Fruit fly (Drosophila melanogaster): Measurements from ENCODE around the gene mip130.

Gene mip130

dm6 chrX:1952898-1953297, 44.9 kb downstream of the mip130 start (continued):
- TF ChIP-seq CG18011 (GFP tag; optimal IDR thresholded peaks at IDR 0.05), result no peak
- peak; percentile 9 for TF ChIP-seq CG7928 (GFP tag; optimal IDR thresholded peaks at IDR 0.05)
- TF ChIP-seq unpg (GFP tag; optimal IDR thresholded peaks at IDR 0.05), result no peak
- peak; percentile 54; the same call in 1 of the 3 replicates for TF ChIP-seq CG6791 (GFP tag; IDR thresholded peaks at IDR 0.05; ENCODE audit: partially characterized antibody)
- TF ChIP-seq tx (GFP tag; optimal IDR thresholded peaks at IDR 0.05), result peak; percentile 48
- TF ChIP-seq Rfx (GFP tag; IDR thresholded peaks at IDR 0.05), result peak; percentile 93
- no peak for TF ChIP-seq inv (GFP tag; IDR thresholded peaks at IDR 0.05; ENCODE audit: partially characterized antibody)
- TF ChIP-seq CG1233 (GFP tag; optimal IDR thresholded peaks at IDR 0.05), result no peak
- TF ChIP-seq CG10431 (GFP tag; optimal IDR thresholded peaks at IDR 0.05), result no peak
- TF ChIP-seq Xrp1 (GFP tag; IDR thresholded peaks at IDR 0.05), result peak; percentile 28; the same call in 1 of the 2 replicates
- no peak for TF ChIP-seq Oaz (GFP tag; IDR thresholded peaks at IDR 0.05)
- TF ChIP-seq CG1832 (GFP tag; optimal IDR thresholded peaks at IDR 0.05), result no peak
- TF ChIP-seq ttk (GFP tag; IDR thresholded peaks at IDR 0.05), result peak; percentile 71
- no peak for TF ChIP-seq CG17568 (GFP tag; optimal IDR thresholded peaks at IDR 0.05)
- no peak for TF ChIP-seq toy (GFP tag; IDR thresholded peaks at IDR 0.05)
- no peak for TF ChIP-seq crc (GFP tag; optimal IDR thresholded peaks at IDR 0.05)
- TF ChIP-seq Dek (tag; optimal IDR thresholded peaks at IDR 0.05), result peak; percentile 32
- peak; percentile 77 for TF ChIP-seq CG34422 (GFP tag; IDR thresholded peaks at IDR 0.05)
- peak; percentile 59 for TF ChIP-seq trem (tag; optimal IDR thresholded peaks at IDR 0.05)
- no peak for TF ChIP-seq CG7963 (GFP tag; IDR thresholded peaks at IDR 0.05; ENCODE audit: partially characterized antibody)
- TF ChIP-seq pho (GFP tag; optimal IDR thresholded peaks at IDR 0.05), result peak; percentile 59
- TF ChIP-seq CG11695 (GFP tag; IDR thresholded peaks at IDR 0.05), result no peak
- TF ChIP-seq Hr3 (GFP tag; optimal IDR thresholded peaks at IDR 0.05), result peak; percentile 70
- peak; percentile 37 for TF ChIP-seq pzg (GFP tag; optimal IDR thresholded peaks at IDR 0.05)
- peak; percentile 40 for TF ChIP-seq fu2 (GFP tag; optimal IDR thresholded peaks at IDR 0.05)
- TF ChIP-seq CG8089 (GFP tag; optimal IDR thresholded peaks at IDR 0.05), result peak; percentile 72
- peak; percentile 87 for TF ChIP-seq p53 (GFP tag; optimal IDR thresholded peaks at IDR 0.05)
- TF ChIP-seq CG32767 (GFP tag; IDR thresholded peaks at IDR 0.05), result no peak
- peak; percentile 83 to 84 for TF ChIP-seq dpn (GFP tag; optimal IDR thresholded peaks at IDR 0.05)
- TF ChIP-seq NC2β (GFP tag; optimal IDR thresholded peaks at IDR 0.05), result peak; percentile 58
- TF ChIP-seq Gug (GFP tag; IDR thresholded peaks at IDR 0.05), result peak; percentile 92
- TF ChIP-seq trh (GFP tag; optimal IDR thresholded peaks at IDR 0.05), result no peak
- peak; percentile 44; the same call in 1 of the 3 replicates for TF ChIP-seq CG6175 (GFP tag; IDR thresholded peaks at IDR 0.05)
- TF ChIP-seq CG12942 (GFP tag; optimal IDR thresholded peaks at IDR 0.05), result peak; percentile 56
- TF ChIP-seq CG17359 (tag; optimal IDR thresholded peaks at IDR 0.05), result peak; percentile 54
- peak; percentile 67 to 81 for TF ChIP-seq chif (GFP tag; optimal IDR thresholded peaks at IDR 0.05)
- peak; percentile 93 for TF ChIP-seq CG8478 (optimal IDR thresholded peaks at IDR 0.05)
- no peak for TF ChIP-seq Tbp (GFP tag; optimal IDR thresholded peaks at IDR 0.05)
- TF ChIP-seq so (GFP tag; IDR thresholded peaks at IDR 0.05), result 0 out of 3 replicates have a peak, but pooled peaks have one; percentile 21
- peak; percentile 61 for TF ChIP-seq CG15514 (GFP tag; optimal IDR thresholded peaks at IDR 0.05)
- TF ChIP-seq zen2 (GFP tag; IDR thresholded peaks at IDR 0.05; ENCODE audit: partially characterized antibody), result no peak
- no peak for TF ChIP-seq Sin3A (optimal IDR thresholded peaks at IDR 0.05)
- peak; percentile 48; the same call in 1 of the 3 replicates for TF ChIP-seq otp (GFP tag; IDR thresholded peaks at IDR 0.05)
- TF ChIP-seq dm (GFP tag; optimal IDR thresholded peaks at IDR 0.05), result peak; percentile 28
- TF ChIP-seq Hr51 (GFP tag; optimal IDR thresholded peaks at IDR 0.05), result peak in 1 of 2 experiments; percentile 41
- no peak for TF ChIP-seq lbe (GFP tag; optimal IDR thresholded peaks at IDR 0.05)
- TF ChIP-seq Ets65A (GFP tag), result peak; percentile 97
- no peak for TF ChIP-seq kni (GFP tag; optimal IDR thresholded peaks at IDR 0.05)
- TF ChIP-seq Gsc (GFP tag; IDR thresholded peaks at IDR 0.05), result peak; percentile 63
- TF ChIP-seq NfI (GFP tag; optimal IDR thresholded peaks at IDR 0.05), result peak; percentile 49
- TF ChIP-seq Abd-B (GFP tag; optimal IDR thresholded peaks at IDR 0.05), result no peak
- peak; percentile 52 for TF ChIP-seq CG14710 (tag; optimal IDR thresholded peaks at IDR 0.05)
